Worm (Caenorhabditis elegans): ENCODE measurements around the gene misc-1.
"Not testable (repeated sequence)": the region's sequence is repeated elsewhere in the genome, so short reads cannot be mapped to it uniquely, and the experiment has no call there.

The misc-1 gene

DNA sequence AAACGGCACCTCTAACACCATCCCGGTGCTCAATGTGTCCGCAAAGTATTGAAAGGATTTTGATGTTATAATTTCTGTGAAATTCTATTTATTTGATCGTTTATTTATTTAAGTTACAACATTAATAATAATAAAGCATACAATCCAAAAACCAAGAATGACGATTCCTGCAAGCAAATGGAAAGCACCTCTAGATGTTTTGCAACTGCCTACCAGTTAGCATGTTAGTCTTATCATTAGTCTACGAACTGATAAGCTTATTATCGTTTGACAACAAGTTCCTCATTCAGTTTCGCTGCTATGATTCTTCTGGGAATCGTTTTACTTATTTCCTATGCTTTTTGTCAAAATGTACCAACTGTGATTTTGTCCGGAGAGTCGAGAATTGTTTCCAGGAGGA, 13.3 kb downstream of the misc-1 start, which contains the start of gene K01A2.6:
TSS of gene K01A2.6 (plus strand) at position 301 of the 400 bp plus-strand sequence.
- TF ChIP-seq F13C5.2 (tag; optimal IDR thresholded peaks at IDR 0.05) (no peak), hnd-1 (tag; optimal IDR thresholded peaks at IDR 0.05) (no peak), tbx-37 (GFP tag; conservative IDR thresholded peaks at IDR 0.05) (no peak), flt-1 (GFP tag; IDR thresholded peaks at IDR 0.05) (no peak), scrt-1 (GFP tag; IDR thresholded peaks at IDR 0.05) (no peak), pes-1 (GFP tag; IDR thresholded peaks at IDR 0.05) (no peak), B0310.2 (tag; optimal IDR thresholded peaks at IDR 0.05) (no peak), ets-7 (tag; optimal IDR thresholded peaks at IDR 0.05) (no peak), sea-1 (GFP tag; conservative IDR thresholded peaks at IDR 0.05) (no peak)

DNA sequence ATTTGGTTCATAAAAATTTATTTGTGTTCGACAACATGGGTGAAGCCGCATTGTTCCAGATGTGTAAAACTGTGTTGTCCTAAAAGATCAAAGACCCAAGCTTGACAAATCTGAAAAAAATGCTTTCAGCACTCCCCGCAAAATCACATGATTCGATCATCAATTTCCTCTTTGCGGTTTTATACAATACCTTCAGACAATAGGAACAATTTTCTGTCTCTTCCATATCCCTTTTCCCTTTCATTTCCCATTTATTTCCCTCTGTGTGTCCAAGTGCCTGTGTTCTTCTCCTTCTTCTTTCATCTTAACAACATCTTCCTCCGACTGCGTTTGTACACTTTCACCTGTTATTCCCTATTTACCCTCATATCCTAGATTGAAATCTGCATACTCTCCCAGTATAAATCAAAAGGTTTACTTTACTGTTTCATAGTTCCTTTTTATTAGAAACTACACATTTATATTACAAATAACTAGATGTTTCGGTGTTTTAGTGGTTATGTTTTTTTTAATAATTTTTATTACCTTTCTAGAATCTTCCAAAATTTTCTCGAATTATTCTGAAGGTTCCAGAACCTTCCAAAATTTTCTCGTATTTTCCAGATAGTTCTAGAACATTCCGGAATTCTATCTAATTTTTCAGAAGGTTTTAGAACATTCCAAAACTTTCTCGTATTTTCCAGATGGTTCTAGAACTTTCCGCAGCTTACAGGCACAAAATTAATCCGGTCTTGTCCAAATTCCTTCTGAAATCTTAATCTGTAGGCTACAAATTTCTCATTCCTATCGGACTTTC, 14.8 kb downstream of the misc-1 start, which contains the start of gene K01A2.5:
TSS of gene K01A2.5 (plus strand) at position 297 of the 796 bp plus-strand sequence.
- TF ChIP-seq hmg-4 (GFP tag; optimal IDR thresholded peaks at IDR 0.05), result no peak
- no peak for TF ChIP-seq B0310.2 (tag; optimal IDR thresholded peaks at IDR 0.05)
- TF ChIP-seq F13C5.2 (tag; optimal IDR thresholded peaks at IDR 0.05), result no peak
- TF ChIP-seq hnd-1 (tag; optimal IDR thresholded peaks at IDR 0.05), result no peak
- no peak for TF ChIP-seq ama-1 (optimal IDR thresholded peaks at IDR 0.05)
- TF ChIP-seq hmbx-1 (tag; optimal IDR thresholded peaks at IDR 0.05), result no peak
- no peak for TF ChIP-seq tra-4 (tag; optimal IDR thresholded peaks at IDR 0.05)
- no peak for TF ChIP-seq aly-1 (tag; optimal IDR thresholded peaks at IDR 0.05)
- no peak for TF ChIP-seq flt-1 (GFP tag; IDR thresholded peaks at IDR 0.05)
- no peak for TF ChIP-seq sea-1 (GFP tag; conservative IDR thresholded peaks at IDR 0.05)
- no peak for TF ChIP-seq ceh-36 (tag; optimal IDR thresholded peaks at IDR 0.05)
- no peak for TF ChIP-seq ets-7 (tag; optimal IDR thresholded peaks at IDR 0.05)

ce11 chrII:303927-304711, 17.7 kb downstream of the misc-1 start:
- TF ChIP-seq ceh-13 (GFP tag; optimal IDR thresholded peaks at IDR 0.05), result no peak
- TF ChIP-seq hmbx-1 (tag; optimal IDR thresholded peaks at IDR 0.05), result no peak
- TF ChIP-seq tra-4 (tag; optimal IDR thresholded peaks at IDR 0.05), result no peak
- TF ChIP-seq ama-1 (optimal IDR thresholded peaks at IDR 0.05), result no peak
- no peak for TF ChIP-seq ets-7 (tag; optimal IDR thresholded peaks at IDR 0.05)
- TF ChIP-seq pes-1 (GFP tag; IDR thresholded peaks at IDR 0.05), result no peak
- no peak for TF ChIP-seq ceh-36 (tag; optimal IDR thresholded peaks at IDR 0.05)
- TF ChIP-seq tbx-11 (GFP tag; IDR thresholded peaks at IDR 0.05), result no peak
- TF ChIP-seq flt-1 (GFP tag; IDR thresholded peaks at IDR 0.05), result no peak
- no peak for TF ChIP-seq hmg-4 (GFP tag; optimal IDR thresholded peaks at IDR 0.05)
- no peak for TF ChIP-seq hnd-1 (tag; optimal IDR thresholded peaks at IDR 0.05)
- TF ChIP-seq scrt-1 (GFP tag; IDR thresholded peaks at IDR 0.05), result no peak
- no peak for TF ChIP-seq aly-1 (tag; optimal IDR thresholded peaks at IDR 0.05)
- TF ChIP-seq F13C5.2 (tag; optimal IDR thresholded peaks at IDR 0.05), result no peak
- no peak for TF ChIP-seq sea-1 (GFP tag; conservative IDR thresholded peaks at IDR 0.05)
- TF ChIP-seq tbx-37 (GFP tag; conservative IDR thresholded peaks at IDR 0.05), result no peak
- no peak for TF ChIP-seq B0310.2 (tag; optimal IDR thresholded peaks at IDR 0.05)

- no peak for TF ChIP-seq scrt-1 (GFP tag; IDR thresholded peaks at IDR 0.05)
- no peak for TF ChIP-seq F13C5.2 (tag; optimal IDR thresholded peaks at IDR 0.05)
- TF ChIP-seq tbx-11 (GFP tag; IDR thresholded peaks at IDR 0.05), result no peak
- TF ChIP-seq ceh-36 (tag; optimal IDR thresholded peaks at IDR 0.05), result no peak
- TF ChIP-seq flt-1 (GFP tag; IDR thresholded peaks at IDR 0.05), result no peak
- no peak for TF ChIP-seq tbx-37 (GFP tag; conservative IDR thresholded peaks at IDR 0.05)
- TF ChIP-seq hnd-1 (tag; optimal IDR thresholded peaks at IDR 0.05), result no peak
- no peak for TF ChIP-seq sea-1 (GFP tag; conservative IDR thresholded peaks at IDR 0.05)
- no peak for TF ChIP-seq ama-1 (optimal IDR thresholded peaks at IDR 0.05)
- no peak for TF ChIP-seq ceh-13 (GFP tag; optimal IDR thresholded peaks at IDR 0.05)
These were observed 19.2 kb downstream of the misc-1 start, which contains the start of gene col-69 for ce11 chrII:305645-306044. TSS of gene col-69 (minus strand) at chrII:305745.

ce11 chrII:307154-307553, 20.7 kb downstream of the misc-1 start, which contains the start of gene K01A2.4:
TSS of gene K01A2.4 (plus strand) at chrII:307454.
- TF ChIP-seq pes-1 (GFP tag; IDR thresholded peaks at IDR 0.05) (no peak), aly-1 (tag; optimal IDR thresholded peaks at IDR 0.05) (no peak), flt-1 (GFP tag; IDR thresholded peaks at IDR 0.05) (no peak), hmg-4 (GFP tag; optimal IDR thresholded peaks at IDR 0.05) (no peak)

ce11 chrII:312110-312509, 25.7 kb downstream of the misc-1 start, which contains the start of gene mps-2:
TSS of gene mps-2 (minus strand) at chrII:312210.
- not testable (repeated sequence) for TF ChIP-seq flt-1 (GFP tag; IDR thresholded peaks at IDR 0.05); hmg-4 (GFP tag; optimal IDR thresholded peaks at IDR 0.05); ceh-13 (GFP tag; optimal IDR thresholded peaks at IDR 0.05)

- no peak for TF ChIP-seq B0310.2 (tag; optimal IDR thresholded peaks at IDR 0.05)
- no peak for TF ChIP-seq ceh-13 (GFP tag; optimal IDR thresholded peaks at IDR 0.05)
- no peak for TF ChIP-seq hmg-4 (GFP tag; optimal IDR thresholded peaks at IDR 0.05)
- no peak for TF ChIP-seq ceh-36 (tag; optimal IDR thresholded peaks at IDR 0.05)
- no peak for TF ChIP-seq tbx-37 (GFP tag; conservative IDR thresholded peaks at IDR 0.05)
- no peak for TF ChIP-seq tra-4 (tag; optimal IDR thresholded peaks at IDR 0.05)
- no peak for TF ChIP-seq ama-1 (optimal IDR thresholded peaks at IDR 0.05)
- no peak for TF ChIP-seq sea-1 (GFP tag; conservative IDR thresholded peaks at IDR 0.05)
- no peak for TF ChIP-seq F13C5.2 (tag; optimal IDR thresholded peaks at IDR 0.05)
- no peak for TF ChIP-seq pes-1 (GFP tag; IDR thresholded peaks at IDR 0.05)
- TF ChIP-seq hmbx-1 (tag; optimal IDR thresholded peaks at IDR 0.05), result no peak
These were observed 27.1 kb downstream of the misc-1 start for ce11 chrII:313540-313939.
